Worm (Caenorhabditis elegans): ENCODE measurements around the gene ins-35.

- TF ChIP-seq nhr-76 (tag; optimal IDR thresholded peaks at IDR 0.05) (no peak), nhr-237 (tag; optimal IDR thresholded peaks at IDR 0.05) (no peak), sptf-1 (tag; optimal IDR thresholded peaks at IDR 0.05) (no peak), unc-62 (GFP tag; optimal IDR thresholded peaks at IDR 0.05) (no peak), blmp-1 (tag; optimal IDR thresholded peaks at IDR 0.05) (no peak), zip-8 (tag; optimal IDR thresholded peaks at IDR 0.05) (no peak), snpc-4 (tag; optimal IDR thresholded peaks at IDR 0.05) (no peak), ceh-83 (GFP tag; optimal IDR thresholded peaks at IDR 0.05) (no peak), lsy-2 (tag; optimal IDR thresholded peaks at IDR 0.05) (no peak), unc-39 (tag; optimal IDR thresholded peaks at IDR 0.05) (no peak)
Observed at ce11 chrV:20416335-20416734, 41.0 kb downstream of the ins-35 start.

Measured in whole organism, mixed stage, embryonic.